Fruit fly (Drosophila melanogaster) whole organism, embryonic: ENCODE results near the gene Z600.

Experiments
- CG10147 ChIP-seq: fragments of 200-800 bp; sonication (Bioruptor generic); optimal IDR thresholded peaks from 2 replicates; lab custom pipeline; 2019; ENCODE audit warnings: missing biosample characterization, mild to moderate bottlenecking, missing genetic modification characterization, moderate library complexity
- CG10565 ChIP-seq: fragments of 200-800 bp; sonication (Bioruptor generic); optimal IDR thresholded peaks from 3 replicates; lab custom pipeline; 2016; ENCODE audit warnings: missing biosample characterization, mild to moderate bottlenecking, missing genetic modification characterization
- CG11560 ChIP-seq: fragments of 200-800 bp; sonication (Bioruptor generic); IDR thresholded peaks from 3 replicates; pipeline ENCODE4 v1.3.6; 2022; ENCODE audit warnings: missing biosample characterization, missing genetic modification characterization
- CG12236 ChIP-seq: fragments of 200-800 bp; sonication (Bioruptor generic); optimal IDR thresholded peaks from 2 replicates; lab custom pipeline; 2016; ENCODE audit warnings: missing biosample characterization, missing genetic modification characterization
- CG13894 ChIP-seq: fragments of 200-800 bp; sonication (Bioruptor generic); optimal IDR thresholded peaks from 3 replicates; lab custom pipeline; 2018; ENCODE audit warnings: missing biosample characterization, mild to moderate bottlenecking, missing genetic modification characterization, moderate library complexity
- CG14014 ChIP-seq: fragments of 200-800 bp; sonication (Bioruptor generic); IDR thresholded peaks from 2 replicates; pipeline ENCODE4 v1.3.6; 2022; ENCODE audit warnings: missing biosample characterization, missing genetic modification characterization
- CG14667 ChIP-seq: fragments of 200-800 bp; sonication (Bioruptor generic); IDR thresholded peaks from 2 replicates; pipeline ENCODE4 v1.3.6; 2022; ENCODE audit warnings: missing biosample characterization, missing genetic modification characterization
- CG1602 ChIP-seq: fragments of 200-800 bp; sonication (Bioruptor generic); optimal IDR thresholded peaks from 3 replicates; lab custom pipeline; 2016; ENCODE audit warnings: missing biosample characterization, missing genetic modification characterization
- CG16779 ChIP-seq: fragments of 200-800 bp; sonication (Bioruptor generic); IDR thresholded peaks from 2 replicates; pipeline ENCODE4 v1.3.6; 2022; ENCODE audit warnings: missing biosample characterization, missing genetic modification characterization
- CG1832 ChIP-seq: fragments of 200-800 bp; sonication (Bioruptor generic); optimal IDR thresholded peaks from 2 replicates; lab custom pipeline; 2017; ENCODE audit warnings: missing biosample characterization, mild to moderate bottlenecking, missing genetic modification characterization, inconsistent platforms
- CG18476 ChIP-seq: fragments of 200-800 bp; sonication (Bioruptor generic); optimal IDR thresholded peaks from 2 replicates; lab custom pipeline; 2016; ENCODE audit warnings: missing biosample characterization, mild to moderate bottlenecking, missing genetic modification characterization
- CG31365 ChIP-seq: fragments of 200-800 bp; sonication (Bioruptor generic); optimal IDR thresholded peaks from 2 replicates; lab custom pipeline; 2018; ENCODE audit warnings: missing biosample characterization, mild to moderate bottlenecking, missing genetic modification characterization
- CG31388 ChIP-seq: fragments of 200-800 bp; sonication (Bioruptor generic); optimal IDR thresholded peaks from 2 replicates; lab custom pipeline; 2016; ENCODE audit warnings: missing biosample characterization, missing genetic modification characterization
- CG5953 ChIP-seq: fragments of 200-800 bp; sonication (Bioruptor generic); IDR thresholded peaks from 2 replicates; pipeline ENCODE4 v1.3.6; 2022; ENCODE audit warnings: missing biosample characterization, missing genetic modification characterization
- CG6854 ChIP-seq: fragments of 200-800 bp; sonication (Bioruptor generic); optimal IDR thresholded peaks from 3 replicates; lab custom pipeline; 2017; ENCODE audit warnings: missing biosample characterization, mild to moderate bottlenecking, missing genetic modification characterization
- CG7786 ChIP-seq: fragments of 200-800 bp; sonication (Bioruptor generic); optimal IDR thresholded peaks from 2 replicates; lab custom pipeline; 2016; ENCODE audit warnings: missing biosample characterization, missing genetic modification characterization
- CG7963 ChIP-seq: fragments of 200-800 bp; sonication (Bioruptor generic); IDR thresholded peaks from 3 replicates; pipeline ENCODE4 v1.3.6; 2022; ENCODE audit warnings: missing biosample characterization, missing genetic modification characterization; ENCODE audit not compliant: partially characterized antibody
- CG8478 ChIP-seq: fragments of >200 bp; optimal IDR thresholded peaks from 2 replicates; lab custom pipeline; 2018
- CG9215 ChIP-seq: fragments of 200-800 bp; sonication (Bioruptor generic); IDR thresholded peaks from 2 replicates; pipeline ENCODE4 v1.3.6; 2022; ENCODE audit warnings: missing biosample characterization, missing genetic modification characterization
- CG9437 ChIP-seq: fragments of 200-800 bp; sonication (Bioruptor generic); optimal IDR thresholded peaks from 2 replicates; lab custom pipeline; 2018; ENCODE audit warnings: missing biosample characterization, mild to moderate bottlenecking, missing genetic modification characterization
- CkIIα-i1 ChIP-seq: fragments of 200-800 bp; sonication (Bioruptor generic); IDR thresholded peaks from 2 replicates; pipeline ENCODE4 v1.3.6; 2022; ENCODE audit warnings: missing biosample characterization, missing genetic modification characterization
- Dek ChIP-seq: fragments of 200-800 bp; sonication (Bioruptor generic); optimal IDR thresholded peaks from 3 replicates; lab custom pipeline; 2019; ENCODE audit warnings: missing biosample characterization, mild to moderate bottlenecking, missing genetic modification characterization, moderate library complexity
- Elba2 ChIP-seq: fragments of 200-800 bp; sonication (Bioruptor generic); optimal IDR thresholded peaks from 3 replicates; lab custom pipeline; 2016; ENCODE audit warnings: missing biosample characterization, missing genetic modification characterization
- HLHmδ ChIP-seq: fragments of 200-800 bp; sonication (Bioruptor generic); optimal IDR thresholded peaks from 2 replicates; lab custom pipeline; 2018; ENCODE audit warnings: missing biosample characterization, mild to moderate bottlenecking, missing genetic modification characterization, moderate library complexity
- MTF-1 ChIP-seq: fragments of 200-800 bp; sonication (Bioruptor generic); optimal IDR thresholded peaks from 2 replicates; lab custom pipeline; 2018; ENCODE audit warnings: missing biosample characterization, mild to moderate bottlenecking, missing genetic modification characterization, borderline replicate concordance
- Mes4 ChIP-seq: fragments of 200-800 bp; sonication (Bioruptor generic); optimal IDR thresholded peaks from 2 replicates; lab custom pipeline; 2016; ENCODE audit warnings: missing biosample characterization, missing genetic modification characterization
- NFAT ChIP-seq: fragments of 200-800 bp; sonication (Bioruptor generic); IDR thresholded peaks from 2 replicates; pipeline ENCODE4 v1.3.6; 2022; ENCODE audit warnings: missing biosample characterization, missing genetic modification characterization
- Opbp ChIP-seq: fragments of 200-800 bp; sonication (Bioruptor generic); IDR thresholded peaks from 3 replicates; pipeline ENCODE4 v1.3.6; 2022; ENCODE audit warnings: missing biosample characterization, missing genetic modification characterization; ENCODE audit not compliant: partially characterized antibody
- Scr ChIP-seq: fragments of 200-800 bp; sonication (Bioruptor generic); IDR thresholded peaks from 2 replicates; pipeline ENCODE4 v1.3.6; 2022; ENCODE audit warnings: missing biosample characterization, missing genetic modification characterization; ENCODE audit not compliant: partially characterized antibody
- Usf ChIP-seq: fragments of 200-800 bp; sonication (Bioruptor generic); optimal IDR thresholded peaks from 2 replicates; lab custom pipeline; 2017; ENCODE audit warnings: missing genotype, missing biosample characterization, missing genetic modification characterization
- amos ChIP-seq: fragments of 200-800 bp; sonication (Bioruptor generic); IDR thresholded peaks from 2 replicates; pipeline ENCODE4 v1.3.6; 2022; ENCODE audit warnings: missing biosample characterization, missing genetic modification characterization; ENCODE audit not compliant: partially characterized antibody
- bsh ChIP-seq, 2 experiments: fragments of 200-800 bp; sonication (Bioruptor generic); optimal IDR thresholded peaks; 2 replicates each; lab custom pipeline; 2017 to 2018; ENCODE audit warnings: mild to moderate bottlenecking in 2 of 2, missing biosample characterization in 2 of 2, missing genetic modification characterization in 2 of 2, moderate library complexity in 1 of 2
- ci ChIP-seq: fragments of 200-800 bp; sonication (Bioruptor generic); IDR thresholded peaks from 3 replicates; pipeline ENCODE4 v1.3.6; 2022; ENCODE audit warnings: missing biosample characterization, missing genetic modification characterization
- crc ChIP-seq: fragments of 200-800 bp; sonication (Bioruptor generic); optimal IDR thresholded peaks from 2 replicates; lab custom pipeline; 2016; ENCODE audit warnings: missing biosample characterization, missing genetic modification characterization
- disco-r ChIP-seq: fragments of 200-800 bp; sonication (Bioruptor generic); optimal IDR thresholded peaks from 2 replicates; lab custom pipeline; 2016; ENCODE audit warnings: missing biosample characterization, missing genetic modification characterization
- dpn ChIP-seq, 2 experiments: fragments of 200-800 bp; sonication (Bioruptor generic); optimal IDR thresholded peaks; 3 replicates each; lab custom pipeline; 2016; ENCODE audit warnings: missing biosample characterization in 2 of 2, missing genetic modification characterization in 2 of 2
- eve ChIP-seq, 2 experiments: fragments of >200 bp; optimal IDR thresholded peaks; 2 replicates each; lab custom pipeline; 2017; ENCODE audit warnings: missing biosample characterization in 2 of 2, missing genetic modification characterization in 2 of 2
- fru ChIP-seq: fragments of >200 bp; optimal IDR thresholded peaks from 2 replicates; lab custom pipeline; 2017
- gsb ChIP-seq: fragments of 200-800 bp; sonication (Bioruptor generic); IDR thresholded peaks from 2 replicates; pipeline ENCODE4 v1.3.6; 2022; ENCODE audit warnings: missing biosample characterization, missing genetic modification characterization
- her ChIP-seq: fragments of 200-800 bp; sonication (Bioruptor generic); optimal IDR thresholded peaks from 2 replicates; lab custom pipeline; 2016; ENCODE audit warnings: missing biosample characterization, missing genetic modification characterization
- ind ChIP-seq: fragments of 200-800 bp; sonication (Bioruptor generic); optimal IDR thresholded peaks from 3 replicates; lab custom pipeline; 2016; ENCODE audit warnings: missing biosample characterization, missing genetic modification characterization
- jigr1 ChIP-seq: fragments of 200-800 bp; sonication (Bioruptor generic); IDR thresholded peaks from 3 replicates; pipeline ENCODE4 v1.3.6; 2022; ENCODE audit warnings: missing biosample characterization, missing genetic modification characterization
- jumu ChIP-seq: fragments of 200-800 bp; sonication (Bioruptor generic); optimal IDR thresholded peaks from 3 replicates; lab custom pipeline; 2016; ENCODE audit warnings: missing biosample characterization, missing genetic modification characterization
- knrl ChIP-seq: fragments of 200-800 bp; sonication (Bioruptor generic); IDR thresholded peaks from 3 replicates; pipeline ENCODE4 v1.3.6; 2022; ENCODE audit warnings: missing biosample characterization, missing genetic modification characterization; ENCODE audit not compliant: partially characterized antibody
- lbe ChIP-seq: fragments of 200-800 bp; sonication (Bioruptor generic); optimal IDR thresholded peaks from 2 replicates; lab custom pipeline; 2016; ENCODE audit warnings: missing biosample characterization, mild to moderate bottlenecking, missing genetic modification characterization
- nerfin-1 ChIP-seq: fragments of 200-800 bp; sonication (Bioruptor generic); optimal IDR thresholded peaks from 3 replicates; lab custom pipeline; 2019; ENCODE audit warnings: missing biosample characterization, mild to moderate bottlenecking, missing genetic modification characterization, moderate library complexity
- peb ChIP-seq: fragments of 200-800 bp; sonication (Bioruptor generic); IDR thresholded peaks from 2 replicates; pipeline ENCODE4 v1.3.6; 2022; ENCODE audit warnings: missing biosample characterization, missing genetic modification characterization
- rib ChIP-seq: fragments of 200-800 bp; sonication (Bioruptor generic); IDR thresholded peaks from 2 replicates; pipeline ENCODE4 v1.3.6; 2022; ENCODE audit warnings: missing biosample characterization, missing genetic modification characterization
- trh ChIP-seq: fragments of 200-800 bp; sonication (Bioruptor generic); optimal IDR thresholded peaks from 2 replicates; lab custom pipeline; 2016; ENCODE audit warnings: missing biosample characterization, missing genetic modification characterization
- unpg ChIP-seq: fragments of 200-800 bp; sonication (Bioruptor generic); optimal IDR thresholded peaks from 3 replicates; lab custom pipeline; 2018; ENCODE audit warnings: missing biosample characterization, mild to moderate bottlenecking, missing genetic modification characterization, moderate library complexity
- usp ChIP-seq: fragments of >200 bp; optimal IDR thresholded peaks from 2 replicates; lab custom pipeline; 2017; ENCODE audit warnings: missing biosample characterization, missing genetic modification characterization

Z600 gene

DNA sequence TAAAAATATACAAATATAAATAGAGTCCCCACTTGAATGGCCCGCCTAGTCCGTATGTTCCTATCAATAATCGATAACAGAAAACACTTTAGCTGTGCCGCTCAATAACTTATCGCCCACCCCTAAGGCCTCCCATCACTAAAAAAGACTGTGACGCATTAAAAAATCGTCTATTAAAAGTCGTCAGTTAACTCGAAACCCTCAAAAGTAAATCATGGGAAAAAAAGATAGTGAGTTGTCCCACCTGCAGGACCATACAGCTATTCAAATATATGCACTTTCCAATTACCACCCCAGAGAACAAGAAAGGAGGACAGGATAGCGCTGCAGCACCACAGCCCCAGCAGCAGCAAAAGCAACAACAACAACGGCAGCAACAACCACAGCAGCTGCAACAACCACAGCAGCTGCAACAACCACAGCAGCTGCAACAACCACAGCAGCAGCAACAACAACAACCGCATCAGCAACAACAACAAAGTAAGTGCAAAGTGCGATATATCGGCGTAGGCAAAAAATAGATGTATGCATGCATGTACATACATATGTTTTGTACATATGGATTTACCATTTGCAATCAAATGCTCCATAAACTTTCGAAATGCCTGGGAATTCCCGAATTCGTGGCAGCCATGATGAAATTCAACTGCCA, 45.3 kb downstream of the Z600 start, which contains the start of gene AGO2 (continued):
- peak; percentile 65 for TF ChIP-seq Scr (GFP tag; lab: Robert Waterston, UW)
- TF ChIP-seq trh (GFP tag; lab: Kevin White, UChicago): no peak
- TF ChIP-seq Opbp: peak; percentile 62; the same call in 2 of the 3 replicates
- TF ChIP-seq Usf: no peak
- TF ChIP-seq Dek (tag; lab: Kevin White, UChicago): no peak
- peak; percentile 38 for TF ChIP-seq CG10147 (GFP tag; lab: Kevin White, UChicago)
- TF ChIP-seq CG1832: no peak
- TF ChIP-seq CG7963: peak; percentile 64; the same call in 2 of the 3 replicates
- no peak for TF ChIP-seq CkIIα-i1 (GFP tag; lab: Robert Waterston, UW)
- TF ChIP-seq CG9215: no peak
- no peak for TF ChIP-seq CG18476
- TF ChIP-seq lbe: peak; percentile 43
- TF ChIP-seq fru (lab: Kevin White, UChicago): no peak
- TF ChIP-seq CG8478: no peak
- no peak for TF ChIP-seq crc
- no peak for TF ChIP-seq rib (GFP tag; lab: Robert Waterston, UW)
- TF ChIP-seq CG14667 (GFP tag; lab: Robert Waterston, UW): no peak
- TF ChIP-seq CG14014 (GFP tag; lab: Robert Waterston, UW): no peak
- peak; percentile 21 for TF ChIP-seq nerfin-1
- no peak for TF ChIP-seq jumu (GFP tag; lab: Kevin White, UChicago)
- no peak for TF ChIP-seq Elba2 (GFP tag; lab: Kevin White, UChicago)
- TF ChIP-seq gsb (GFP tag; lab: Robert Waterston, UW): no peak
- TF ChIP-seq knrl (GFP tag; lab: Robert Waterston, UW): peak; percentile 52; the same call in 2 of the 3 replicates
- no peak for TF ChIP-seq CG7786 (GFP tag; lab: Kevin White, UChicago)
- peak; percentile 6 for TF ChIP-seq unpg
- no peak for TF ChIP-seq CG11560 (tag; lab: Robert Waterston, UW)
- TF ChIP-seq Mes4 (GFP tag; lab: Kevin White, UChicago): no peak
- no peak for TF ChIP-seq CG10565
- TF ChIP-seq CG12236 (GFP tag; lab: Kevin White, UChicago): no peak
- TF ChIP-seq peb (GFP tag; lab: Robert Waterston, UW): no peak
- TF ChIP-seq CG1602 (GFP tag; lab: Kevin White, UChicago): no peak
- TF ChIP-seq ind (GFP tag; lab: Kevin White, UChicago): no peak
- peak; percentile 74 for TF ChIP-seq amos (GFP tag; lab: Robert Waterston, UW)
- TF ChIP-seq CG9437 (GFP tag; lab: Kevin White, UChicago): no peak
- TF ChIP-seq her (GFP tag; lab: Kevin White, UChicago): peak; percentile 50
- TF ChIP-seq MTF-1: no peak
- TF ChIP-seq jigr1 (GFP tag; lab: Robert Waterston, UW): no peak
- TF ChIP-seq disco-r (GFP tag; lab: Kevin White, UChicago): no peak
- no peak for TF ChIP-seq usp (GFP tag; lab: Kevin White, UChicago)
- no peak for TF ChIP-seq CG5953 (GFP tag; lab: Robert Waterston, UW)
- no peak for TF ChIP-seq bsh (GFP tag; optimal IDR thresholded peaks at IDR 0.05; lab: Kevin White, UChicago)
- TF ChIP-seq ci (GFP tag; lab: Robert Waterston, UW): no peak
- no peak for TF ChIP-seq CG16779 (GFP tag; lab: Robert Waterston, UW)
- peak; percentile 16 for TF ChIP-seq HLHmδ (GFP tag; lab: Kevin White, UChicago)
- peak; percentile 3 for TF ChIP-seq CG31365 (tag; lab: Kevin White, UChicago)
- TF ChIP-seq CG6854 (GFP tag; lab: Kevin White, UChicago): peak; percentile 3
- no peak for TF ChIP-seq NFAT (GFP tag; lab: Robert Waterston, UW)
- TF ChIP-seq eve (GFP tag; optimal IDR thresholded peaks at IDR 0.05; lab: Kevin White, UChicago): no peak
- TF ChIP-seq dpn (GFP tag; optimal IDR thresholded peaks at IDR 0.05; lab: Kevin White, UChicago): no peak
- no peak for TF ChIP-seq CG13894 (tag; lab: Kevin White, UChicago)
- no peak for TF ChIP-seq CG31388
